Fruit fly (Drosophila melanogaster): ENCODE data around the gene CG11134.

CG11134 gene

DNA sequence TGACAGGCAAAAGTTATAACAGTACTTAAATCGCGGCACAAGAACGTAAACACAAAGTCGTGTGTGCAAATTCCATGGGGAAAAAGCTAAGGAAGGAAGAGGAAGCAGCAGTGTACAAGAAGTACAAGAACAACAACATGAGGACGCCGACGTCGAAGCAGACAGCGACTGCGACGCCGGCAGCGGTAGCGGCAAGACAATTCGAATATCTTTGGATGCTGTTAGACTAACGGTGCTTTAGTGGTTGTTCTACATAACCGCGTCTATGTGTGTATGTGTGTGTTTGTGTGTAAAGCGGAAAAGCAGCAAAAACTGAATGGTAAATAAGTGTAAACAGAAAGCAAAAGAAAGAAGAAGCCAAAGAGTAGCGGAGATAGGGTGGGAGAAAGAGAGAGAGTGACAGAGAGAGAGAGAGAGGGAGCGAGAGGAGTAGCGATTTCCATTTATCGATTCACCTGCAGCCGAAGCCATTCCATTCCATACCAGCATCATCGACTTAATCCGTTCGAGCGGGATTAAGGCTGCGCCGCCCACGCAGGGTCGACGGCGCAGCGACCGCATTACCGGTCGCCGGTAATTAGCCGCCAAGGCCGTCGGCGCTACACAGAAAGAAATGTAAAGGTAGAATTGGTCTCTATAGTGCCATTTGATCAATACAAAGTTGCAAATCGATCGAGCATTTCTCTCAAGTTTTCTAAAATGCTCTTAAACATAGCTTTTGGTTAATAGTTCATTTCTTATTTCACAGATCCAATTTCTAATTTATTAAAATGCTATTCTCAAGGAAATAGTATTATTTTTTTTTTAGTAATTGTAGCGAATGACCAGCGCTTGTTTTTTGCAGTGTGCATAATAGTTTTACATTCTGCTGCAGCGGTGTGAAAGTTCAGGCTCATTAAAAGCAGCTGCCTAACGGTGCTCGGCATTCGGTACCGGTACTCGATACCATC, 46.5 kb downstream of the CG11134 start:
- no peak for TF ChIP-seq insv (optimal IDR thresholded peaks at IDR 0.05)
- no peak for TF ChIP-seq Myc (optimal IDR thresholded peaks at IDR 0.05)
- TF ChIP-seq h (optimal IDR thresholded peaks at IDR 0.05) = no peak
- TF ChIP-seq psq (optimal IDR thresholded peaks at IDR 0.05) = no peak
- no peak for TF ChIP-seq ttk (optimal IDR thresholded peaks at IDR 0.05)

DNA sequence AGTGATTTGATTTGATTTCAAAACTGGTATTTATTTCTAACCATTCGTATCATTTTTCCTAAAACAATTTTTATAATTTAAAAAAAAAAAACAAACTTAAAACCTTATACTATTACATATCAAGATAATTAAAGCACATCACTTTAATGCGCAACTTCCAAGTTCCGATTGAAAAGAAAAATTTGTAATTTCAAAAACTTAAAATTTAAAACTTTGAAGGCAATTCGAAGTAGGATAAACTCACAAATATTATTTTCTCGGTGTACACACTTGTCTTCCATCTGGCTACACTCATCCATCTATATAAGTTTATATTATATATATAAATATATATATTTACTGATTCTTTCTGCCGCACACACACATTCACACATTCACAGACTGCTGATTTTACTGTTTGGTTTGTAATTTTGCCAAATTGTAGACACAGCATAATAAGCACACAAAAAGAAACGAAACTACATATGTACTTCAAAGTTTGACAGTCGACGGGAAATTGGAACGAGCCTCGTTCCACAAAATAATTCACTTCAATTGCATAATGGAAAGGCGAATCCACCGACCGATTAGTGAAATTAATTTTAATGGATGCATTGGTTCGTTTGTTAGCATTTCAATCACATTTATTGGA, 48.4 kb downstream of the CG11134 start:
- TF ChIP-seq Sin3A (optimal IDR thresholded peaks at IDR 0.05) = no peak
- TF ChIP-seq Myc (optimal IDR thresholded peaks at IDR 0.05) = no peak
- no peak for TF ChIP-seq h (optimal IDR thresholded peaks at IDR 0.05)
- TF ChIP-seq insv (optimal IDR thresholded peaks at IDR 0.05) = no peak
- no peak for TF ChIP-seq psq (optimal IDR thresholded peaks at IDR 0.05)
- TF ChIP-seq ttk (optimal IDR thresholded peaks at IDR 0.05) = no peak

DNA sequence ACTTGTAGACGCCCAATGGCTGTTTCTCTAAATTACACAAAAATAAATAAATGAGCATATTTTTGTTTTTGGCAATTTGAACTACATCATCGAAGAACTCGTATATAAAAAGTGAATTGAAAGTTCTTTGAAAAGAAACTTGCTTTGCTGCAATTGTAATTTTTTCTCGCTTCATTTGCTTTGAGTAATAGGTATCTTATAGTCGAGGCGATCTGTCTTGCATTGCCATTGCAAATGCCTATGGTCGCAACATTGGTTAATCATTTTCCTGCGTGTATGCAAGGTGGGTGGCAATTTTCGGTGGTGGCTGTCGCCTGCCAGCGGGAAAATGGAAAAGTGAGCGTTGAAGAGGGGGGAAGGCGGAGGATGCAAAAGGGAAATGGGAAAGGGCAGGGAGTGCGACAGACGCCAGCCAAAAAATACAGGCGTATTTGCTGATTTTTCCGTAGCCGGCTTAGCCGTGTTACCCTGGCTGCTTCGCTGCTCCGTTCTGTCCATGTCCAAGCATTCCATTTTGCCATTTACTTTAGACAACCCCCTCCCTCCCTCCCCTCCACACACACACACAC, 49.6 kb downstream of the CG11134 start:
- no peak for TF ChIP-seq insv (optimal IDR thresholded peaks at IDR 0.05)
- no peak for TF ChIP-seq Sin3A (optimal IDR thresholded peaks at IDR 0.05)
- no peak for TF ChIP-seq h (optimal IDR thresholded peaks at IDR 0.05)
- no peak for TF ChIP-seq Myc (optimal IDR thresholded peaks at IDR 0.05)
- TF ChIP-seq psq (optimal IDR thresholded peaks at IDR 0.05) = no peak
- TF ChIP-seq ttk (optimal IDR thresholded peaks at IDR 0.05) = no peak
